Fruit fly (Drosophila melanogaster): ENCODE measurements around the gene Ncoa6.

dm6 chr2L:5300237-5300668 lies 26.2 kb downstream of the Ncoa6 start:
- no peak for TF ChIP-seq usp (GFP tag; optimal IDR thresholded peaks at IDR 0.05)
- TF ChIP-seq Dfd (GFP tag; optimal IDR thresholded peaks at IDR 0.05), result no peak
- TF ChIP-seq dsf (GFP tag; optimal IDR thresholded peaks at IDR 0.05; ENCODE audit: borderline replicate concordance), result no peak
- no peak for TF ChIP-seq Hr78 (GFP tag; optimal IDR thresholded peaks at IDR 0.05)
- TF ChIP-seq jim (GFP tag; optimal IDR thresholded peaks at IDR 0.05), result no peak
- no peak for TF ChIP-seq lola (GFP tag; optimal IDR thresholded peaks at IDR 0.05)
- TF ChIP-seq CG32264 (GFP tag; optimal IDR thresholded peaks at IDR 0.05), result no peak
- no peak for TF ChIP-seq pan (optimal IDR thresholded peaks at IDR 0.05)
- TF ChIP-seq CG9705 (GFP tag; optimal IDR thresholded peaks at IDR 0.05), result no peak
